Fruit fly (Drosophila melanogaster): ENCODE measurements around the gene CG42692.

CG42692 gene

DNA sequence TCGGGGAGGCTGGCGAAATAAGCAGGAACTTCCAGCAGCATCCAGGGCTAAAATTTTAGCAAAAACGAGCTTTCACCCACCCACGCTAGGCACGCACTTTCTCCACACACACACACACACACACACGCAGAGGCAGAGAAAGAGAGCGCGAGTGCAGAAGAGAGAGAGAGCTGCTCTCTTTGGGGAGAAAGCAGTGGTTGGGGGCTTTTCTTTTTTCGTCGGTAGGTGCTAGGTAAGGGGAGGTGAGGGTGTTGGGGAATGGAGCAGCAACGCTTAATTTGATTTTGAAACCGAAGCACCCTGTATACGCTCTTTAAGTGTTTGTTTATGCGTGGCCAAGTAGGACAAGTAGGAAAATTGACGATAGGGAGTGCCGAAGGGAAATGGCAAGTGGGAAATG is 46.4 kb downstream of the CG42692 start (continued):
- TF ChIP-seq klu (GFP tag; IDR thresholded peaks at IDR 0.05) (no peak), phol (tag; optimal IDR thresholded peaks at IDR 0.05) (no peak), nerfin-1 (tag; optimal IDR thresholded peaks at IDR 0.05) (no peak), Aef1 (GFP tag; IDR thresholded peaks at IDR 0.05) (no peak), Trl (optimal IDR thresholded peaks at IDR 0.05) (peak; percentile 75 to 78), Trl (GFP tag; optimal IDR thresholded peaks at IDR 0.05) (no peak), CG10147 (GFP tag; optimal IDR thresholded peaks at IDR 0.05) (no peak), abd-A (tag; optimal IDR thresholded peaks at IDR 0.05) (peak; percentile 68), TFAM (GFP tag; optimal IDR thresholded peaks at IDR 0.05) (no peak), ash1 (GFP tag; optimal IDR thresholded peaks at IDR 0.05) (no peak), CG15073 (GFP tag; optimal IDR thresholded peaks at IDR 0.05) (no peak), ac (GFP tag; optimal IDR thresholded peaks at IDR 0.05) (no peak), sug (tag; optimal IDR thresholded peaks at IDR 0.05) (no peak), gsb (GFP tag; IDR thresholded peaks at IDR 0.05) (no peak), Deaf1 (tag; optimal IDR thresholded peaks at IDR 0.05) (peak; percentile 59), CG10431 (GFP tag; optimal IDR thresholded peaks at IDR 0.05) (no peak), Gsc (GFP tag; IDR thresholded peaks at IDR 0.05) (no peak)

DNA sequence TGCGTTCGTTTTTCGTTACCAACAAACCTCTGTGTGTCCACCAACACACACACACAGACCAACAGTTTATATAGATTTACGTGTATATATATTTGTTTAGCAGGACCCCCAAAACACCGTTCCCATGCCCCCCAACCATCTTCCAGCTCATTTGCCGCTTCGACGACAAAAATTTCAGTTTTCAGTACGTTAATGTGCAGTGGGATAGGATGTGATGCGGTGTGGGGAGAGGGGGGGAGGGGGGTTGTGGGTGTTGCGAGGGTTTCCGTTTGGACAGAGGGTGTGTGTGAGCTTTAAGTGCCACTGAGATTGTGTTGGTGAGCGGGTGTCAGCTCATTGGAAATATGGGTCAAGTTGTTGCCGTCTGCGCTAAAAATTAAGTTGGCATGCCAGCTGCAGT is 47.0 kb downstream of the CG42692 start:
- TF ChIP-seq z (GFP tag; IDR thresholded peaks at IDR 0.05), result no peak
- 0 out of 2 replicates have a peak, but pooled peaks have one; percentile 15 for TF ChIP-seq Rfx (GFP tag; IDR thresholded peaks at IDR 0.05)
- no peak for TF ChIP-seq CG18599 (GFP tag; optimal IDR thresholded peaks at IDR 0.05)
- peak; percentile 20 for TF ChIP-seq CG13894 (tag; optimal IDR thresholded peaks at IDR 0.05)
- no peak for TF ChIP-seq HLHmδ (GFP tag; optimal IDR thresholded peaks at IDR 0.05)
- TF ChIP-seq rib (GFP tag; IDR thresholded peaks at IDR 0.05), result no peak
- no peak for TF ChIP-seq fd102C (GFP tag; optimal IDR thresholded peaks at IDR 0.05)
- TF ChIP-seq abd-A (tag; optimal IDR thresholded peaks at IDR 0.05), result peak; percentile 81
- TF ChIP-seq zen (tag; optimal IDR thresholded peaks at IDR 0.05), result no peak
- peak; percentile 56; the same call in 1 of the 2 replicates for TF ChIP-seq crol (GFP tag; IDR thresholded peaks at IDR 0.05)
